In the genomic region with DNA sequence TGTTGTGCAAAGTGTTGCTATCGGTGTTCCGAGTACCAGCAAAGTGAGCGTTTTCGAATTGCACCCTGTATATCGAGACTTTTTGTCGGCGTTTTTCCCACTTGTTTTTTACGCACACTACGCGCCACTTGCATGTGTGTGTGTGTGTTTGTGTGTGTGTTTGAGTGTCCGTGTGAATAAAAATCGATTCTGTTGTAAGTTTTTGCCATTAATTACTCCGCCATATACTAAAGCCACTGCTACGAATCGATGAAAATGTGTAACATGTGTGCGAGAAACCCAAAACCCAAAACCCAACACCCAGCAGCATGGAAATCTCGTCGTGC, we compare ENCODE assay signal across 1 fruit fly cellular context.
TF ChIP-seq lines count a peak whose summit lies in the region.

No protein-coding gene starts in this region.

TF ChIP-seq in whole organism, embryonic, 481 proteins besides CTCF, POLR2A, EP300 and RAD21 (continued from another document):
- TF ChIP-seq chm (GFP tag; IDR thresholded peaks at IDR 0.05; lab: Robert Waterston, UW) (no peak), CG11504 (tag; optimal IDR thresholded peaks at IDR 0.05; lab: Kevin White, UChicago) (peak; percentile 41), hbn (GFP tag; IDR thresholded peaks at IDR 0.05; lab: Robert Waterston, UW; ENCODE audit: partially characterized antibody) (no peak), Sin3A (optimal IDR thresholded peaks at IDR 0.05; lab: Kevin White, UChicago) (peak; percentile 35), CG2120 (GFP tag; optimal IDR thresholded peaks at IDR 0.05; lab: Kevin White, UChicago) (peak; percentile 45), CG4360 (GFP tag; IDR thresholded peaks at IDR 0.05; lab: Robert Waterston, UW) (0 out of 2 replicates have a peak, but pooled peaks have one; percentile 16), BEAF-32 (GFP tag; optimal IDR thresholded peaks at IDR 0.05; lab: Kevin White, UChicago) (peak; percentile 5), mam (GFP tag; optimal IDR thresholded peaks at IDR 0.05; lab: Kevin White, UChicago) (no peak), Lim3 (GFP tag; IDR thresholded peaks at IDR 0.05; lab: Robert Waterston, UW) (no peak), cg (GFP tag; optimal IDR thresholded peaks at IDR 0.05; lab: Kevin White, UChicago) (peak; percentile 98), CG2199 (GFP tag; IDR thresholded peaks at IDR 0.05; lab: Robert Waterston, UW) (0 out of 3 replicates have a peak, but pooled peaks have one; percentile 10), kah (GFP tag; optimal IDR thresholded peaks at IDR 0.05; lab: Kevin White, UChicago) (peak; percentile 20), HLH3B (GFP tag; IDR thresholded peaks at IDR 0.05; lab: Robert Waterston, UW) (no peak), Fer1 (GFP tag; optimal IDR thresholded peaks at IDR 0.05; lab: Kevin White, UChicago) (peak; percentile 44), CG4617 (GFP tag; optimal IDR thresholded peaks at IDR 0.05; lab: Kevin White, UChicago; ENCODE audit: borderline replicate concordance) (peak; percentile 66), CG11723 (GFP tag; optimal IDR thresholded peaks at IDR 0.05; lab: Kevin White, UChicago) (no peak), MBD-R2 (GFP tag; IDR thresholded peaks at IDR 0.05; lab: Robert Waterston, UW) (0 out of 2 replicates have a peak, but pooled peaks have one; percentile 49), slou (GFP tag; optimal IDR thresholded peaks at IDR 0.05; lab: Kevin White, UChicago) (no peak), onecut (GFP tag; IDR thresholded peaks at IDR 0.05; lab: Robert Waterston, UW) (peak; percentile 83), CG2116 (GFP tag; optimal IDR thresholded peaks at IDR 0.05; lab: Kevin White, UChicago) (no peak), CG8924 (tag; optimal IDR thresholded peaks at IDR 0.05; lab: Kevin White, UChicago) (peak; percentile 37), Dll (GFP tag; IDR thresholded peaks at IDR 0.05; lab: Robert Waterston, UW; ENCODE audit: partially characterized antibody) (0 out of 4 replicates have a peak, but pooled peaks have one; percentile 19), CG12744 (GFP tag; optimal IDR thresholded peaks at IDR 0.05; lab: Kevin White, UChicago) (no peak), CG13287 (GFP tag; IDR thresholded peaks at IDR 0.05; lab: Robert Waterston, UW; ENCODE audit: partially characterized antibody) (0 out of 2 replicates have a peak, but pooled peaks have one; percentile 3), Sry-β (GFP tag; optimal IDR thresholded peaks at IDR 0.05; lab: Kevin White, UChicago) (no peak), Atf6 (GFP tag; IDR thresholded peaks at IDR 0.05; lab: Robert Waterston, UW) (0 out of 2 replicates have a peak, but pooled peaks have one; percentile 16), abd-A (tag; optimal IDR thresholded peaks at IDR 0.05; lab: Kevin White, UChicago) (no peak), CG10654 (GFP tag; optimal IDR thresholded peaks at IDR 0.05; lab: Kevin White, UChicago) (no peak), sna (GFP tag; IDR thresholded peaks at IDR 0.05; lab: Robert Waterston, UW; ENCODE audit: partially characterized antibody) (0 out of 2 replicates have a peak, but pooled peaks have one; percentile 8), ttk (GFP tag; IDR thresholded peaks at IDR 0.05; lab: Robert Waterston, UW) (no peak), CG12071 (GFP tag; optimal IDR thresholded peaks at IDR 0.05; lab: Kevin White, UChicago) (no peak), h (optimal IDR thresholded peaks at IDR 0.05; lab: Kevin White, UChicago) (no peak), CG8478 (optimal IDR thresholded peaks at IDR 0.05; lab: Kevin White, UChicago) (peak; percentile 87), Kr (GFP tag; optimal IDR thresholded peaks at IDR 0.05; lab: Kevin White, UChicago) (no peak), BtbVII (GFP tag; optimal IDR thresholded peaks at IDR 0.05; lab: Kevin White, UChicago) (peak; percentile 6), CG7372 (GFP tag; IDR thresholded peaks at IDR 0.05; lab: Robert Waterston, UW) (no peak), CG32772 (GFP tag; IDR thresholded peaks at IDR 0.05; lab: Robert Waterston, UW) (no peak), ash1 (GFP tag; optimal IDR thresholded peaks at IDR 0.05; lab: Kevin White, UChicago) (no peak), CG32767 (GFP tag; IDR thresholded peaks at IDR 0.05; lab: Robert Waterston, UW) (0 out of 2 replicates have a peak, but pooled peaks have one; percentile 17), ham (GFP tag; IDR thresholded peaks at IDR 0.05; lab: Robert Waterston, UW) (no peak), Hr78 (GFP tag; optimal IDR thresholded peaks at IDR 0.05; lab: Kevin White, UChicago) (no peak), CG12104 (GFP tag; optimal IDR thresholded peaks at IDR 0.05; lab: Kevin White, UChicago) (no peak), MESR4 (GFP tag; optimal IDR thresholded peaks at IDR 0.05; lab: Kevin White, UChicago) (peak; percentile 17)
